Fruit fly (Drosophila melanogaster) whole organism, adult: ENCODE results near the gene Msr-110.
A peak's percentile ranks its signal among the peaks of the same experiment; 100 is the strongest.

ENCODE experiments used
- CG11617 ChIP-seq: fragments of 200-800 bp; sonication (Bioruptor generic); optimal IDR thresholded peaks from 2 replicates; lab custom pipeline; 2017; ENCODE audit warnings: mild to moderate bottlenecking, missing biosample characterization, missing genetic modification reagents, missing genetic modification characterization
- CG12768 ChIP-seq: fragments of 200-800 bp; sonication (Bioruptor generic); optimal IDR thresholded peaks from 2 replicates; lab custom pipeline; 2017; ENCODE audit warnings: missing biosample characterization, missing genetic modification characterization, mild to moderate bottlenecking, moderate library complexity, missing genetic modification reagents
- CG14711 ChIP-seq: fragments of 200-800 bp; sonication (Bioruptor generic); optimal IDR thresholded peaks from 2 replicates; lab custom pipeline; 2018; ENCODE audit warnings: missing biosample characterization, mild to moderate bottlenecking, missing genetic modification characterization, moderate library complexity
- CG1620 ChIP-seq: fragments of 200-800 bp; sonication (Bioruptor generic); optimal IDR thresholded peaks from 2 replicates; lab custom pipeline; 2016; ENCODE audit warnings: missing biosample characterization, missing genetic modification characterization
- CG33017 ChIP-seq: fragments of 200-800 bp; sonication (Bioruptor generic); optimal IDR thresholded peaks from 2 replicates; lab custom pipeline; 2018; ENCODE audit warnings: missing biosample characterization, mild to moderate bottlenecking, missing genetic modification characterization, moderate library complexity
- CG5204 ChIP-seq: fragments of 200-800 bp; sonication (Bioruptor generic); optimal IDR thresholded peaks from 2 replicates; lab custom pipeline; 2016; ENCODE audit warnings: missing biosample characterization, missing genetic modification characterization
- CG7045 ChIP-seq: fragments of 200-800 bp; sonication (Bioruptor generic); optimal IDR thresholded peaks from 2 replicates; lab custom pipeline; 2017; ENCODE audit warnings: missing biosample characterization, mild to moderate bottlenecking, missing genetic modification characterization
- CG7101 ChIP-seq: fragments of 200-800 bp; sonication (Bioruptor generic); optimal IDR thresholded peaks from 2 replicates; lab custom pipeline; 2018; ENCODE audit warnings: missing biosample characterization, mild to moderate bottlenecking, missing genetic modification characterization, moderate library complexity
- Clk ChIP-seq: fragments of 200-800 bp; sonication (Bioruptor generic); optimal IDR thresholded peaks from 2 replicates; lab custom pipeline; 2017; ENCODE audit warnings: missing biosample characterization, missing genetic modification characterization
- Crg-1 ChIP-seq: fragments of 200-800 bp; sonication (Bioruptor generic); optimal IDR thresholded peaks from 2 replicates; lab custom pipeline; 2016; ENCODE audit warnings: missing biosample characterization, missing genetic modification characterization
- Hr96 ChIP-seq: fragments of 200-800 bp; sonication (Bioruptor generic); optimal IDR thresholded peaks from 2 replicates; lab custom pipeline; 2016; ENCODE audit warnings: missing biosample characterization, missing genetic modification characterization
- Mnt ChIP-seq: fragments of 200-800 bp; sonication (Bioruptor generic); optimal IDR thresholded peaks from 2 replicates; lab custom pipeline; 2016; ENCODE audit warnings: missing biosample characterization, mild to moderate bottlenecking, missing genetic modification characterization
- bab1 ChIP-seq: fragments of 200-800 bp; sonication (Bioruptor generic); optimal IDR thresholded peaks from 3 replicates; lab custom pipeline; 2019; ENCODE audit warnings: missing biosample characterization, mild to moderate bottlenecking, missing genetic modification characterization, moderate library complexity
- cic ChIP-seq: fragments of 200-800 bp; sonication (Bioruptor generic); optimal IDR thresholded peaks from 2 replicates; lab custom pipeline; 2017; ENCODE audit warnings: missing biosample characterization, mild to moderate bottlenecking, missing genetic modification characterization, moderate library complexity
- cnc ChIP-seq, 2 experiments: fragments of >200 bp; optimal IDR thresholded peaks; 2 replicates each; lab custom pipeline; 2017
- kay ChIP-seq: fragments of 200-800 bp; sonication (Bioruptor generic); peaks from one replicate; lab custom pipeline; 2016; ENCODE audit warnings: missing biosample characterization, missing genetic modification characterization, borderline replicate concordance
- ovo ChIP-seq: fragments of 200-800 bp; sonication (Bioruptor generic); optimal IDR thresholded peaks from 2 replicates; lab custom pipeline; 2016; ENCODE audit warnings: missing biosample characterization, missing genetic modification characterization
- pad ChIP-seq: fragments of 200-800 bp; sonication (Bioruptor generic); optimal IDR thresholded peaks from 3 replicates; lab custom pipeline; 2017; ENCODE audit warnings: missing biosample characterization, missing genetic modification characterization, mild to moderate bottlenecking, moderate library complexity, missing genetic modification reagents
- tj ChIP-seq: fragments of 200-800 bp; sonication (Bioruptor generic); optimal IDR thresholded peaks from 3 replicates; lab custom pipeline; 2017; ENCODE audit warnings: missing biosample characterization, mild to moderate bottlenecking, missing genetic modification characterization, moderate library complexity
- toe ChIP-seq: fragments of 200-800 bp; sonication (Bioruptor generic); optimal IDR thresholded peaks from 2 replicates; lab custom pipeline; 2016; ENCODE audit warnings: missing biosample characterization, missing genetic modification characterization

The Msr-110 gene

dm6 chr3L:5609493-5609892 lies 32.3 kb upstream of the Msr-110 start:
- no peak for TF ChIP-seq ovo (GFP tag; lab: Kevin White, UChicago)

dm6 chr3L:5608786-5609370 lies 31.7 kb upstream of the Msr-110 start:
- TF ChIP-seq CG7045 (GFP tag; lab: Kevin White, UChicago) (no peak), CG7101 (no peak), CG33017 (tag; lab: Kevin White, UChicago) (no peak), CG11617 (GFP tag; lab: Kevin White, UChicago) (no peak), CG5204 (GFP tag; lab: Kevin White, UChicago) (no peak), CG1620 (GFP tag; lab: Kevin White, UChicago) (no peak), Crg-1 (GFP tag; lab: Kevin White, UChicago) (no peak), Mnt (no peak), tj (no peak), bab1 (GFP tag; lab: Kevin White, UChicago) (no peak), ovo (GFP tag; lab: Kevin White, UChicago) (no peak), pad (GFP tag; lab: Kevin White, UChicago) (no peak), CG14711 (tag; lab: Kevin White, UChicago) (no peak), cnc (optimal IDR thresholded peaks at IDR 0.05; lab: Kevin White, UChicago) (no peak), toe (GFP tag; lab: Kevin White, UChicago) (no peak), CG12768 (GFP tag; lab: Kevin White, UChicago) (no peak), cic (no peak), kay (GFP tag; lab: Kevin White, UChicago) (no peak), Hr96 (GFP tag; lab: Kevin White, UChicago) (no peak)

dm6 chr3L:5608128-5608527 lies 31.0 kb upstream of the Msr-110 start, which contains the start of gene Eaf6:
TSS of gene Eaf6 (minus strand) at chr3L:5608300.
- no peak for TF ChIP-seq CG11617 (GFP tag; lab: Kevin White, UChicago)
- peak; percentile 19 for TF ChIP-seq Mnt

- TF ChIP-seq CG33017 (tag; lab: Kevin White, UChicago) = no peak
- TF ChIP-seq kay (GFP tag; lab: Kevin White, UChicago) = peak; percentile 14
Observed at dm6 chr3L:5604490-5604889, 27.3 kb upstream of the Msr-110 start, which contains the start of gene mthl2. TSS of gene mthl2 (plus strand) at chr3L:5604790.

dm6 chr3L:5603860-5604415 lies 26.8 kb upstream of the Msr-110 start, which contains the start of gene TM9SF3:
TSS of gene TM9SF3 (minus strand) at chr3L:5603979.
- peak; percentile 12 for TF ChIP-seq bab1 (GFP tag; lab: Kevin White, UChicago)
- peak; percentile 38 for TF ChIP-seq CG5204 (GFP tag; lab: Kevin White, UChicago)
- TF ChIP-seq pad (GFP tag; lab: Kevin White, UChicago) = no peak
- TF ChIP-seq CG7045 (GFP tag; lab: Kevin White, UChicago) = no peak
- TF ChIP-seq Clk = no peak
- no peak for TF ChIP-seq CG33017 (tag; lab: Kevin White, UChicago)
- peak; percentile 26 for TF ChIP-seq Hr96 (GFP tag; lab: Kevin White, UChicago)
- peak; percentile 44 for TF ChIP-seq toe (GFP tag; lab: Kevin White, UChicago)
- TF ChIP-seq cnc (optimal IDR thresholded peaks at IDR 0.05; lab: Kevin White, UChicago) = no peak
- no peak for TF ChIP-seq ovo (GFP tag; lab: Kevin White, UChicago)
- peak; percentile 2 for TF ChIP-seq CG11617 (GFP tag; lab: Kevin White, UChicago)
- TF ChIP-seq CG7101 = no peak
- TF ChIP-seq CG14711 (tag; lab: Kevin White, UChicago) = peak; percentile 90
- TF ChIP-seq Crg-1 (GFP tag; lab: Kevin White, UChicago) = no peak
- peak; percentile 51 for TF ChIP-seq CG1620 (GFP tag; lab: Kevin White, UChicago)
- TF ChIP-seq kay (GFP tag; lab: Kevin White, UChicago) = no peak
- TF ChIP-seq CG12768 (GFP tag; lab: Kevin White, UChicago) = no peak
- TF ChIP-seq Mnt = peak; percentile 32
- TF ChIP-seq tj = peak; percentile 43
- no peak for TF ChIP-seq cic

- TF ChIP-seq CG7045 (GFP tag; lab: Kevin White, UChicago) (no peak), Hr96 (GFP tag; lab: Kevin White, UChicago) (no peak), CG1620 (GFP tag; lab: Kevin White, UChicago) (no peak), ovo (GFP tag; lab: Kevin White, UChicago) (no peak), toe (GFP tag; lab: Kevin White, UChicago) (no peak), bab1 (GFP tag; lab: Kevin White, UChicago) (no peak), Mnt (no peak), CG7101 (no peak), pad (GFP tag; lab: Kevin White, UChicago) (no peak), tj (no peak), kay (GFP tag; lab: Kevin White, UChicago) (no peak), CG14711 (tag; lab: Kevin White, UChicago) (no peak), CG33017 (tag; lab: Kevin White, UChicago) (no peak), cic (no peak), CG11617 (GFP tag; lab: Kevin White, UChicago) (no peak)
Observed at dm6 chr3L:5599592-5599991, 22.4 kb upstream of the Msr-110 start, which contains the start of gene CG10591. TSS of gene CG10591 (minus strand) at chr3L:5599692.
